Fruit fly (Drosophila melanogaster) whole organism, prepupa: ENCODE data around the gene CG10226.

Experiments
- Blimp-1 ChIP-seq: fragments of 200-800 bp; sonication (Bioruptor generic); optimal IDR thresholded peaks from 3 replicates; lab custom pipeline; 2017; ENCODE audit warnings: missing biosample characterization, missing genetic modification characterization, mild to moderate bottlenecking, moderate library complexity, missing genetic modification reagents
- CG10631 ChIP-seq: fragments of 200-800 bp; sonication (Bioruptor generic); optimal IDR thresholded peaks from 2 replicates; lab custom pipeline; 2016; ENCODE audit warnings: missing biosample characterization, missing genetic modification characterization
- CG10669 ChIP-seq: fragments of 200-800 bp; sonication (Bioruptor generic); optimal IDR thresholded peaks from 3 replicates; lab custom pipeline; 2018; ENCODE audit warnings: missing biosample characterization, mild to moderate bottlenecking, missing genetic modification characterization, moderate library complexity
- CG11294 ChIP-seq: fragments of 200-800 bp; sonication (Bioruptor generic); IDR thresholded peaks from 2 replicates; pipeline ENCODE4 v1.3.6; 2022; ENCODE audit warnings: missing biosample characterization, missing genetic modification characterization
- CG11902 ChIP-seq: fragments of 200-800 bp; sonication (Bioruptor generic); optimal IDR thresholded peaks from 3 replicates; lab custom pipeline; 2016; ENCODE audit warnings: missing biosample characterization, missing genetic modification characterization
- CG1621 ChIP-seq: fragments of 200-800 bp; sonication (Bioruptor generic); optimal IDR thresholded peaks from 3 replicates; lab custom pipeline; 2018; ENCODE audit warnings: missing biosample characterization, mild to moderate bottlenecking, missing genetic modification characterization
- CG16779 ChIP-seq: fragments of 200-800 bp; sonication (Bioruptor generic); optimal IDR thresholded peaks from 3 replicates; lab custom pipeline; 2017; ENCODE audit warnings: missing biosample characterization, mild to moderate bottlenecking, missing genetic modification characterization
- CG31627 ChIP-seq: fragments of 200-800 bp; sonication (Bioruptor generic); optimal IDR thresholded peaks from 3 replicates; lab custom pipeline; 2016; ENCODE audit warnings: missing biosample characterization, missing genetic modification characterization
- CG32006 ChIP-seq: fragments of 200-800 bp; sonication (Bioruptor generic); optimal IDR thresholded peaks from 3 replicates; lab custom pipeline; 2017; ENCODE audit warnings: missing biosample characterization, mild to moderate bottlenecking, missing genetic modification characterization
- CG34406 ChIP-seq: fragments of 200-800 bp; sonication (Bioruptor generic); optimal IDR thresholded peaks from 3 replicates; lab custom pipeline; 2016; ENCODE audit warnings: missing biosample characterization, missing genetic modification characterization
- CG4318 ChIP-seq: fragments of 200-800 bp; sonication (Bioruptor generic); optimal IDR thresholded peaks from 3 replicates; lab custom pipeline; 2017; ENCODE audit warnings: missing biosample characterization, mild to moderate bottlenecking, missing genetic modification characterization
- CG6163 ChIP-seq: fragments of 200-800 bp; sonication (Bioruptor generic); IDR thresholded peaks from 3 replicates; pipeline ENCODE4 v1.3.6; 2022; ENCODE audit warnings: missing biosample characterization, missing genetic modification characterization
- CG6276 ChIP-seq: fragments of 200-800 bp; sonication (Bioruptor generic); optimal IDR thresholded peaks from 2 replicates; lab custom pipeline; 2017; ENCODE audit warnings: missing biosample characterization, mild to moderate bottlenecking, missing genetic modification characterization
- CG6808 ChIP-seq: fragments of 200-800 bp; sonication (Bioruptor generic); optimal IDR thresholded peaks from 3 replicates; lab custom pipeline; 2017; ENCODE audit warnings: missing biosample characterization, missing genetic modification characterization, mild to moderate bottlenecking, moderate library complexity, missing genetic modification reagents
- CG7368 ChIP-seq: fragments of 200-800 bp; sonication (Bioruptor generic); optimal IDR thresholded peaks from 3 replicates; lab custom pipeline; 2016; ENCODE audit warnings: missing biosample characterization, missing genetic modification characterization
- CG8119 ChIP-seq: fragments of 200-800 bp; sonication (Bioruptor generic); IDR thresholded peaks from 3 replicates; pipeline ENCODE4 v1.3.6; 2022; ENCODE audit warnings: missing biosample characterization, missing genetic modification characterization
- CG8319 ChIP-seq: fragments of 200-800 bp; sonication (Bioruptor generic); optimal IDR thresholded peaks from 3 replicates; lab custom pipeline; 2016; ENCODE audit warnings: missing biosample characterization, missing genetic modification characterization
- CG9139 ChIP-seq: fragments of 200-800 bp; sonication (Bioruptor generic); optimal IDR thresholded peaks from 3 replicates; lab custom pipeline; 2017; ENCODE audit warnings: missing biosample characterization, mild to moderate bottlenecking, missing genetic modification characterization
- Eip75B ChIP-seq: fragments of 200-800 bp; sonication (Bioruptor generic); optimal IDR thresholded peaks from 3 replicates; lab custom pipeline; 2016; ENCODE audit warnings: missing biosample characterization, missing genetic modification characterization
- Eip78C ChIP-seq: fragments of 200-800 bp; sonication (Bioruptor generic); peaks from one replicate; lab custom pipeline; 2016; ENCODE audit warnings: missing biosample characterization, missing genetic modification characterization
- Eip93F ChIP-seq: fragments of 200-800 bp; sonication (Bioruptor generic); optimal IDR thresholded peaks from 2 replicates; lab custom pipeline; 2016; ENCODE audit warnings: missing biosample characterization, mild to moderate bottlenecking, missing genetic modification characterization
- Ets21C ChIP-seq: fragments of 200-800 bp; sonication (Bioruptor generic); optimal IDR thresholded peaks from 3 replicates; lab custom pipeline; 2016; ENCODE audit warnings: missing biosample characterization, missing genetic modification characterization
- Ets96B ChIP-seq: fragments of 200-800 bp; optimal IDR thresholded peaks from 2 replicates; lab custom pipeline; 2019; ENCODE audit warnings: missing biosample characterization, mild to moderate bottlenecking, missing genetic modification characterization, moderate library complexity
- Gug ChIP-seq: fragments of 200-800 bp; sonication (Bioruptor generic); IDR thresholded peaks from 2 replicates; pipeline ENCODE4 v1.3.6; 2022; ENCODE audit warnings: missing biosample characterization, missing genetic modification characterization
- Hr38 ChIP-seq: sonication (Bioruptor generic); optimal IDR thresholded peaks from 2 replicates; lab custom pipeline; 2016; ENCODE audit warnings: missing biosample characterization, missing genetic modification characterization
- Hr4 ChIP-seq: fragments of 200-800 bp; sonication (Bioruptor generic); optimal IDR thresholded peaks from 3 replicates; lab custom pipeline; 2016; ENCODE audit warnings: missing biosample characterization, missing genetic modification characterization
- Lpt ChIP-seq: fragments of 200-800 bp; sonication (Bioruptor generic); optimal IDR thresholded peaks from 3 replicates; lab custom pipeline; 2016; ENCODE audit warnings: missing biosample characterization, missing genetic modification characterization
- Met ChIP-seq: fragments of 200-800 bp; sonication (Bioruptor generic); optimal IDR thresholded peaks from 3 replicates; lab custom pipeline; 2016; ENCODE audit warnings: missing biosample characterization, missing genetic modification characterization
- OdsH ChIP-seq: fragments of 200-800 bp; sonication (Bioruptor generic); optimal IDR thresholded peaks from 3 replicates; lab custom pipeline; 2016; ENCODE audit warnings: missing biosample characterization, missing genetic modification characterization
- Smox ChIP-seq: fragments of 200-800 bp; sonication (Bioruptor generic); optimal IDR thresholded peaks from 3 replicates; lab custom pipeline; 2016; ENCODE audit warnings: missing biosample characterization, missing genetic modification characterization
- Sox102F ChIP-seq: fragments of 200-800 bp; sonication (Bioruptor generic); optimal IDR thresholded peaks from 2 replicates; lab custom pipeline; 2016; ENCODE audit warnings: missing biosample characterization, mild to moderate bottlenecking, missing genetic modification characterization
- Sox15 ChIP-seq: fragments of 200-800 bp; sonication (Bioruptor generic); optimal IDR thresholded peaks from 3 replicates; lab custom pipeline; 2016; ENCODE audit warnings: missing biosample characterization, missing genetic modification characterization
- cyc ChIP-seq: fragments of 200-800 bp; sonication (Bioruptor generic); optimal IDR thresholded peaks from 3 replicates; lab custom pipeline; 2016; ENCODE audit warnings: missing biosample characterization, missing genetic modification characterization
- dac ChIP-seq: fragments of 200-800 bp; sonication (Bioruptor generic); optimal IDR thresholded peaks from 2 replicates; lab custom pipeline; 2017; ENCODE audit warnings: missing biosample characterization, mild to moderate bottlenecking, missing genetic modification characterization
- dsx ChIP-seq: fragments of 200-800 bp; optimal IDR thresholded peaks from 3 replicates; lab custom pipeline; 2019; ENCODE audit warnings: missing biosample characterization, mild to moderate bottlenecking, missing genetic modification characterization, moderate library complexity; ENCODE audit not compliant: poor library complexity, severe bottlenecking
- eg ChIP-seq: fragments of 200-800 bp; sonication (Bioruptor generic); IDR thresholded peaks from 3 replicates; pipeline ENCODE4 v1.3.6; 2022; ENCODE audit warnings: missing biosample characterization, missing genetic modification characterization
- esn ChIP-seq: fragments of 200-800 bp; sonication (Bioruptor generic); optimal IDR thresholded peaks from 2 replicates; lab custom pipeline; 2016; ENCODE audit warnings: missing biosample characterization, mild to moderate bottlenecking, missing genetic modification characterization, moderate library complexity
- fd59A ChIP-seq: fragments of 200-800 bp; sonication (Bioruptor generic); optimal IDR thresholded peaks from 2 replicates; lab custom pipeline; 2017; ENCODE audit warnings: missing biosample characterization, mild to moderate bottlenecking, missing genetic modification characterization, missing genetic modification reagents
- fkh ChIP-seq: fragments of 200-800 bp; sonication (Bioruptor generic); optimal IDR thresholded peaks from 3 replicates; lab custom pipeline; 2017; ENCODE audit warnings: missing biosample characterization, mild to moderate bottlenecking, missing genetic modification characterization, moderate library complexity
- net ChIP-seq: fragments of 200-800 bp; sonication (Bioruptor generic); optimal IDR thresholded peaks from 3 replicates; lab custom pipeline; 2016; ENCODE audit warnings: missing biosample characterization, missing genetic modification characterization
- pdm3 ChIP-seq: fragments of 200-800 bp; sonication (Bioruptor generic); optimal IDR thresholded peaks from 3 replicates; lab custom pipeline; 2016; ENCODE audit warnings: missing biosample characterization, missing genetic modification characterization
- salr ChIP-seq, 2 experiments: fragments of 200-800 bp; sonication (Bioruptor generic); optimal IDR thresholded peaks; 3 replicates each; lab custom pipeline; 2016 to 2018; ENCODE audit warnings: missing biosample characterization in 2 of 2, missing genetic modification characterization in 2 of 2, mild to moderate bottlenecking in 1 of 2
- spab ChIP-seq: fragments of 200-800 bp; sonication (Bioruptor generic); optimal IDR thresholded peaks from 2 replicates; lab custom pipeline; 2017; ENCODE audit warnings: missing biosample characterization, mild to moderate bottlenecking, missing genetic modification characterization, missing genetic modification reagents
- ss ChIP-seq, 2 experiments: fragments of 200-800 bp; sonication (Bioruptor generic); optimal IDR thresholded peaks; 2 replicates in 1 of 2; 3 replicates in 1 of 2; lab custom pipeline; 2017 to 2018; ENCODE audit warnings: mild to moderate bottlenecking in 2 of 2, missing biosample characterization in 2 of 2, missing genetic modification characterization in 2 of 2, moderate library complexity in 1 of 2
- svp ChIP-seq: fragments of 200-800 bp; sonication (Bioruptor generic); peaks from one replicate; lab custom pipeline; 2016; ENCODE audit warnings: missing biosample characterization, missing genetic modification characterization

CG10226 gene

DNA sequence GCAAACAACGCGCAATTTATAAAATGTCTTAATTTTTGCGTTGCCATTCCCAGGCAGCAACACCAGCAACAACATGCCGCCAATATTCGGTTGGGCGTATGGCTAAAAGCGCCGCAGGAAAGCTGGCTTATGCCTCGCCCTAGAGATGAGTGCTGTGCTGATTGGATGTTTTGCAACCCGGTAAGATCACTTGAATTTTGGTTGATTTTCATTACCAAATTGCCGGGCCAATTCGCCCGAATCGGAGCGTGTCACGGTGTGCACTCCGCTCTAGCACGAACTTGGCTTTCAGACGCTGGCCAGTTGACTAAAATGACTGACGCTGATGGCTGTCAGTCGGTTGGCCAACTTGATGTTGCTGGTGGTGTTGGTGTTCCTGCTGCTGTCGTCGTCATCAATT, 45.5 kb upstream of the CG10226 start (continued):
- TF ChIP-seq salr (GFP tag; optimal IDR thresholded peaks at IDR 0.05; lab: Kevin White, UChicago) (peak in 1 of 2 experiments; percentile 46), CG34406 (GFP tag; lab: Kevin White, UChicago) (peak; percentile 28), CG6276 (peak; percentile 12), CG6163 (GFP tag; lab: Robert Waterston, UW) (peak; percentile 74), Ets21C (GFP tag; lab: Kevin White, UChicago) (peak; percentile 3), Sox102F (GFP tag; lab: Kevin White, UChicago) (peak; percentile 56), Hr38 (GFP tag; lab: Kevin White, UChicago) (no peak), svp (GFP tag; lab: Kevin White, UChicago) (peak; percentile 86), CG11902 (GFP tag; lab: Kevin White, UChicago) (peak; percentile 25), cyc (GFP tag; lab: Kevin White, UChicago) (peak; percentile 34), Eip78C (GFP tag; lab: Kevin White, UChicago) (peak; percentile 83), CG8119 (GFP tag; lab: Robert Waterston, UW) (peak; percentile 69; the same call in 2 of the 3 replicates), Smox (GFP tag; lab: Kevin White, UChicago) (peak; percentile 38), CG11294 (GFP tag; lab: Robert Waterston, UW) (no peak), Sox15 (no peak)
- TF ChIP-seq, all 60 proteins: peak for 49

DNA sequence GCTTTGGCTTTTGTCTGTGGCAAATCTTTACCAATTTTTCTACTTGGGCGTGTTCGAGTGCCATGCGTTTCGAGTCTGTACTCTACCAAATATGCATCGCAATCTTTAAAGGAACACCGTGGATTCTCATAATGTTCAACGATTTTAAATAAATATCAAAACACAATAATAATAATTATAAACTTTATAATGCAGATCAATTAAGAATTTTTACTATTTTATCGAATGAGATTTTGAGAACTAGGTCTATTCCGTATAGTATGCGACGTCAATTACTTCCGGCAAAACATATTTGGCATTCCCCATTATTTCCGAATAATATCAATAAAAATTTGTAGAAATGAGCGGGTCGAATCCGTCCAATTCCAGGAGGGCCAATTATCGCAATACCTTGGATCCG, 35.6 kb upstream of the CG10226 start, which contains the start of gene CG43168:
Gene CG43168 (plus strand): TSS at position 301 of the 400 bp plus-strand sequence.
- TF ChIP-seq Gug, result no peak
- peak; percentile 25 for TF ChIP-seq Eip78C (GFP tag; lab: Kevin White, UChicago)

DNA sequence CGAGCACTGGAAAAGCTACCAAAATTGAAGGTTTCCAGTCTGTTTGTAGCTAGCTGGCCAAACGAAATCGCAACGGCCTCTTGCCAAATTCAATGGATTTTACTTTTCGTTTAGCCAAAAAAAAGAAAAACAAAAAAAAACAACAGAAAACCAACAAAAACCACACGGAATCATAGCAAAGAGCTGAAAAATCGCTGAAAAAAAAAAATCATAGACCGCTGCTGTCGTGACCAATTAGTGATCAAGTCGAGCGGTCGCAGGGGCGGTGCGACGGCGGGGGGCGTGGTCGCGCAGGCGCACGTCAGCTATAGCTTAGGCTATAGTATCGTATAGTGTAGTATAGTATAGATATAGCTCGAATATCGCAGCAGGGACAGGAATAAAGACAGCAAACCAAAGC, 35.1 kb upstream of the CG10226 start:
- TF ChIP-seq Ets21C (GFP tag; lab: Kevin White, UChicago) (no peak), CG34406 (GFP tag; lab: Kevin White, UChicago) (no peak), Met (GFP tag; lab: Kevin White, UChicago) (no peak), pdm3 (GFP tag; lab: Kevin White, UChicago) (no peak), Lpt (GFP tag; lab: Kevin White, UChicago) (peak; percentile 64), Eip78C (GFP tag; lab: Kevin White, UChicago) (peak; percentile 55), net (GFP tag; lab: Kevin White, UChicago) (peak; percentile 53), fkh (no peak), CG9139 (no peak), fd59A (no peak), CG6276 (peak; percentile 3), CG11902 (GFP tag; lab: Kevin White, UChicago) (no peak), svp (GFP tag; lab: Kevin White, UChicago) (no peak), dsx (GFP tag; lab: Kevin White, UChicago) (no peak), salr (GFP tag; optimal IDR thresholded peaks at IDR 0.05; lab: Kevin White, UChicago) (no peak), Hr4 (no peak), Smox (GFP tag; lab: Kevin White, UChicago) (no peak), CG1621 (no peak), cyc (GFP tag; lab: Kevin White, UChicago) (no peak), dac (GFP tag; lab: Kevin White, UChicago) (no peak), Gug (no peak), Eip75B (no peak), Blimp-1 (no peak), CG4318 (GFP tag; lab: Kevin White, UChicago) (no peak), eg (GFP tag; lab: Robert Waterston, UW) (peak; percentile 78), CG6808 (no peak), CG10669 (GFP tag; lab: Kevin White, UChicago) (no peak), Sox102F (GFP tag; lab: Kevin White, UChicago) (no peak), CG11294 (GFP tag; lab: Robert Waterston, UW) (peak; percentile 40; the same call in 1 of the 2 replicates), CG31627 (GFP tag; lab: Kevin White, UChicago) (no peak), Eip93F (no peak), CG10631 (no peak), CG7368 (GFP tag; lab: Kevin White, UChicago) (no peak), Ets96B (tag; lab: Kevin White, UChicago) (no peak), CG8319 (GFP tag; lab: Kevin White, UChicago) (no peak), CG16779 (no peak), CG6163 (GFP tag; lab: Robert Waterston, UW) (peak; percentile 32; the same call in 1 of the 3 replicates), esn (GFP tag; lab: Kevin White, UChicago) (no peak), spab (GFP tag; lab: Kevin White, UChicago) (no peak), OdsH (GFP tag; lab: Kevin White, UChicago) (no peak), ss (GFP tag; optimal IDR thresholded peaks at IDR 0.05; lab: Kevin White, UChicago) (no peak), Sox15 (no peak), CG32006 (GFP tag; lab: Kevin White, UChicago) (peak; percentile 15)
